Worm (Caenorhabditis elegans): ENCODE data around the gene pkc-1.

The pkc-1 gene

ce11 chrV:12038317-12038716 is 6.4 kb upstream of the pkc-1 start:
- TF ChIP-seq lin-14 (GFP tag; optimal IDR thresholded peaks at IDR 0.05) (peak; percentile 48), isw-1 (GFP tag; IDR thresholded peaks at IDR 0.05) (peak; percentile 13; the same call in 1 of the 2 replicates), unc-86 (tag; optimal IDR thresholded peaks at IDR 0.05) (peak; percentile 48), aha-1 (tag; optimal IDR thresholded peaks at IDR 0.05) (no peak), lir-3 (tag; optimal IDR thresholded peaks at IDR 0.05; ENCODE audit: poor library complexity) (no peak)

ce11 chrV:12037889-12038288 is 5.9 kb upstream of the pkc-1 start:
- TF ChIP-seq rnt-1 (tag; optimal IDR thresholded peaks at IDR 0.05) (no peak), aly-2 (tag; optimal IDR thresholded peaks at IDR 0.05) (no peak), fkh-10 (GFP tag; optimal IDR thresholded peaks at IDR 0.05) (no peak), nhr-11 (tag; optimal IDR thresholded peaks at IDR 0.05) (no peak), skn-1 (tag; optimal IDR thresholded peaks at IDR 0.05) (no peak), ceh-8 (GFP tag; optimal IDR thresholded peaks at IDR 0.05) (peak; percentile 71), dsc-1 (tag; optimal IDR thresholded peaks at IDR 0.05) (peak; percentile 65), nhr-71 (tag; optimal IDR thresholded peaks at IDR 0.05) (no peak), elt-2 (tag; optimal IDR thresholded peaks at IDR 0.05) (no peak), ceh-90 (tag; optimal IDR thresholded peaks at IDR 0.05) (no peak), ztf-11 (tag; optimal IDR thresholded peaks at IDR 0.05) (no peak), lin-35 (GFP tag; optimal IDR thresholded peaks at IDR 0.05) (no peak), nhr-28 (tag; optimal IDR thresholded peaks at IDR 0.05) (no peak), hpl-2 (GFP tag; optimal IDR thresholded peaks at IDR 0.05) (no peak), lin-13 (GFP tag; optimal IDR thresholded peaks at IDR 0.05) (no peak), nhr-77 (tag; optimal IDR thresholded peaks at IDR 0.05) (no peak), fos-1 (tag; optimal IDR thresholded peaks at IDR 0.05) (no peak), lin-14 (GFP tag; optimal IDR thresholded peaks at IDR 0.05) (no peak), pax-3 (tag; optimal IDR thresholded peaks at IDR 0.05) (peak; percentile 79), nhr-12 (tag; optimal IDR thresholded peaks at IDR 0.05) (no peak), vab-15 (tag; optimal IDR thresholded peaks at IDR 0.05) (no peak), unc-130 (tag; optimal IDR thresholded peaks at IDR 0.05) (no peak), lin-15B (tag; optimal IDR thresholded peaks at IDR 0.05) (no peak), xbp-1 (tag; optimal IDR thresholded peaks at IDR 0.05) (no peak), nhr-19 (GFP tag; conservative IDR thresholded peaks at IDR 0.05) (no peak), snpc-4 (tag; optimal IDR thresholded peaks at IDR 0.05) (no peak)

ce11 chrV:12036129-12036528 is 4.2 kb upstream of the pkc-1 start:
- TF ChIP-seq xbp-1 (tag; optimal IDR thresholded peaks at IDR 0.05) = no peak
- peak; percentile 7 for TF ChIP-seq blmp-1 (tag; optimal IDR thresholded peaks at IDR 0.05)
- TF ChIP-seq dsc-1 (tag; optimal IDR thresholded peaks at IDR 0.05) = peak; percentile 52

- no peak for TF ChIP-seq unc-30 (tag; optimal IDR thresholded peaks at IDR 0.05)
- TF ChIP-seq tlp-1 (tag; optimal IDR thresholded peaks at IDR 0.05) = no peak
- no peak for TF ChIP-seq mep-1 (tag; optimal IDR thresholded peaks at IDR 0.05)
- TF ChIP-seq pqm-1 (tag; optimal IDR thresholded peaks at IDR 0.05) = no peak
- no peak for TF ChIP-seq fkh-8 (tag; optimal IDR thresholded peaks at IDR 0.05)
- no peak for TF ChIP-seq vab-15 (tag; optimal IDR thresholded peaks at IDR 0.05)
- TF ChIP-seq elt-3 (tag; optimal IDR thresholded peaks at IDR 0.05) = no peak
- no peak for TF ChIP-seq unc-86 (tag; optimal IDR thresholded peaks at IDR 0.05)
- no peak for TF ChIP-seq swsn-7 (tag; optimal IDR thresholded peaks at IDR 0.05)
- no peak for TF ChIP-seq hlh-4 (tag; optimal IDR thresholded peaks at IDR 0.05)
- TF ChIP-seq nhr-237 (tag; optimal IDR thresholded peaks at IDR 0.05) = no peak
These were observed 1.9 kb upstream of the pkc-1 start for ce11 chrV:12033841-12034240.

Measured in whole organism, L1 larva.